Fruit fly (Drosophila melanogaster) whole organism, embryonic: ENCODE measurements around the gene Rdh.

ENCODE experiments used
- ATbp ChIP-seq: fragments of 200-800 bp; sonication (Bioruptor generic); optimal IDR thresholded peaks from 2 replicates; lab custom pipeline; 2017; ENCODE audit warnings: missing biosample characterization, mild to moderate bottlenecking, missing genetic modification characterization, missing genetic modification reagents
- B-H1 ChIP-seq: fragments of 200-800 bp; sonication (Bioruptor generic); IDR thresholded peaks from 3 replicates; pipeline ENCODE4 v1.3.6; 2022; ENCODE audit warnings: missing biosample characterization, missing genetic modification characterization
- Bteb2 ChIP-seq: fragments of 200-800 bp; sonication (Bioruptor generic); optimal IDR thresholded peaks from 2 replicates; lab custom pipeline; 2016; ENCODE audit warnings: missing biosample characterization, missing genetic modification characterization
- CG10366 ChIP-seq: fragments of 200-800 bp; sonication (Bioruptor generic); IDR thresholded peaks from 2 replicates; pipeline ENCODE4 v1.3.6; 2022; ENCODE audit warnings: missing biosample characterization, missing genetic modification characterization
- CG11398 ChIP-seq: fragments of 200-800 bp; sonication (Bioruptor generic); optimal IDR thresholded peaks from 2 replicates; lab custom pipeline; 2016; ENCODE audit warnings: missing biosample characterization, missing genetic modification characterization
- CG11696 ChIP-seq: fragments of 200-800 bp; sonication (Bioruptor generic); IDR thresholded peaks from 2 replicates; pipeline ENCODE4 v1.3.6; 2022; ENCODE audit warnings: missing biosample characterization, missing genetic modification characterization
- CG12219 ChIP-seq: fragments of 200-800 bp; sonication (Bioruptor generic); optimal IDR thresholded peaks from 3 replicates; lab custom pipeline; 2018; ENCODE audit warnings: missing biosample characterization, mild to moderate bottlenecking, missing genetic modification characterization
- CG12942 ChIP-seq: fragments of 200-800 bp; sonication (Bioruptor generic); optimal IDR thresholded peaks from 3 replicates; lab custom pipeline; 2016; ENCODE audit warnings: missing biosample characterization, missing genetic modification characterization
- CG14710 ChIP-seq: fragments of 200-800 bp; sonication (Bioruptor generic); optimal IDR thresholded peaks from 3 replicates; lab custom pipeline; 2019; ENCODE audit warnings: missing biosample characterization, mild to moderate bottlenecking, missing genetic modification characterization, moderate library complexity
- CG14860 ChIP-seq: fragments of 200-800 bp; sonication (Bioruptor generic); IDR thresholded peaks from 3 replicates; pipeline ENCODE4 v1.3.6; 2022; ENCODE audit warnings: missing biosample characterization, missing genetic modification characterization; ENCODE audit not compliant: partially characterized antibody
- CG15269 ChIP-seq: fragments of 200-800 bp; sonication (Bioruptor generic); optimal IDR thresholded peaks from 2 replicates; lab custom pipeline; 2018; ENCODE audit warnings: missing biosample characterization, mild to moderate bottlenecking, missing genetic modification characterization, moderate library complexity
- CG17385 ChIP-seq: fragments of 200-800 bp; sonication (Bioruptor generic); optimal IDR thresholded peaks from 3 replicates; lab custom pipeline; 2018; ENCODE audit warnings: missing biosample characterization, mild to moderate bottlenecking, missing genetic modification characterization
- CG17829 ChIP-seq: fragments of 200-800 bp; optimal IDR thresholded peaks from 2 replicates; lab custom pipeline; 2019; ENCODE audit warnings: missing biosample characterization, mild to moderate bottlenecking, missing genetic modification characterization, moderate library complexity
- CG2678 ChIP-seq: fragments of 200-800 bp; sonication (Bioruptor generic); optimal IDR thresholded peaks from 3 replicates; lab custom pipeline; 2019; ENCODE audit warnings: missing biosample characterization, mild to moderate bottlenecking, missing genetic modification characterization, moderate library complexity
- CG30403 ChIP-seq: fragments of 200-800 bp; sonication (Bioruptor generic); optimal IDR thresholded peaks from 3 replicates; lab custom pipeline; 2016; ENCODE audit warnings: missing biosample characterization, missing genetic modification characterization
- CG3163 ChIP-seq: fragments of 200-800 bp; sonication (Bioruptor generic); optimal IDR thresholded peaks from 3 replicates; lab custom pipeline; 2016; ENCODE audit warnings: missing biosample characterization, missing genetic modification characterization
- CG3726 ChIP-seq: fragments of 200-800 bp; sonication (Bioruptor generic); IDR thresholded peaks from 3 replicates; pipeline ENCODE4, ENCODE4 v1.3.6; 2022; ENCODE audit warnings: missing biosample characterization, missing genetic modification characterization
- CG3995 ChIP-seq: fragments of 200-800 bp; sonication (Bioruptor generic); optimal IDR thresholded peaks from 3 replicates; lab custom pipeline; 2016; ENCODE audit warnings: missing biosample characterization, missing genetic modification characterization
- CG4707 ChIP-seq: fragments of 200-800 bp; sonication (Bioruptor generic); optimal IDR thresholded peaks from 2 replicates; lab custom pipeline; 2018; ENCODE audit warnings: missing biosample characterization, mild to moderate bottlenecking, missing genetic modification characterization, moderate library complexity
- CG6854 ChIP-seq: fragments of 200-800 bp; sonication (Bioruptor generic); optimal IDR thresholded peaks from 3 replicates; lab custom pipeline; 2017; ENCODE audit warnings: missing biosample characterization, mild to moderate bottlenecking, missing genetic modification characterization
- CG9437 ChIP-seq: fragments of 200-800 bp; sonication (Bioruptor generic); optimal IDR thresholded peaks from 2 replicates; lab custom pipeline; 2018; ENCODE audit warnings: missing biosample characterization, mild to moderate bottlenecking, missing genetic modification characterization
- Dad ChIP-seq: fragments of 200-800 bp; sonication (Bioruptor generic); optimal IDR thresholded peaks from 3 replicates; lab custom pipeline; 2016; ENCODE audit warnings: missing biosample characterization, missing genetic modification characterization
- Dek ChIP-seq: fragments of 200-800 bp; sonication (Bioruptor generic); optimal IDR thresholded peaks from 3 replicates; lab custom pipeline; 2019; ENCODE audit warnings: missing biosample characterization, mild to moderate bottlenecking, missing genetic modification characterization, moderate library complexity
- Fer1 ChIP-seq: fragments of 200-800 bp; sonication (Bioruptor generic); optimal IDR thresholded peaks from 2 replicates; lab custom pipeline; 2017; ENCODE audit warnings: missing biosample characterization, mild to moderate bottlenecking, missing genetic modification characterization
- H15 ChIP-seq: fragments of 200-800 bp; sonication (Bioruptor generic); IDR thresholded peaks from 3 replicates; pipeline ENCODE4 v1.3.6; 2022; ENCODE audit warnings: missing biosample characterization, missing genetic modification characterization
- H2.0 ChIP-seq: fragments of 200-800 bp; sonication (Bioruptor generic); IDR thresholded peaks from 2 replicates; pipeline ENCODE4 v1.3.6; 2022; ENCODE audit warnings: missing biosample characterization, missing genetic modification characterization
- HHEX ChIP-seq: fragments of 200-800 bp; sonication (Bioruptor generic); optimal IDR thresholded peaks from 3 replicates; lab custom pipeline; 2017; ENCODE audit warnings: missing biosample characterization, mild to moderate bottlenecking, missing genetic modification characterization, missing genetic modification reagents
- HLHmδ ChIP-seq: fragments of 200-800 bp; sonication (Bioruptor generic); optimal IDR thresholded peaks from 2 replicates; lab custom pipeline; 2018; ENCODE audit warnings: missing biosample characterization, mild to moderate bottlenecking, missing genetic modification characterization, moderate library complexity
- Hr51 ChIP-seq, 2 experiments: fragments of 200-800 bp; sonication (Bioruptor generic); optimal IDR thresholded peaks; 2 replicates in 1 of 2; 3 replicates in 1 of 2; lab custom pipeline; 2016 to 2018; ENCODE audit warnings: missing biosample characterization in 2 of 2, missing genetic modification characterization in 2 of 2, mild to moderate bottlenecking in 1 of 2, moderate library complexity in 1 of 2
- Hsf ChIP-seq: fragments of 200-800 bp; sonication (Bioruptor generic); optimal IDR thresholded peaks from 3 replicates; lab custom pipeline; 2016; ENCODE audit warnings: missing biosample characterization, missing genetic modification characterization
- PHDP ChIP-seq: fragments of 200-800 bp; sonication (Bioruptor generic); optimal IDR thresholded peaks from 3 replicates; lab custom pipeline; 2018; ENCODE audit warnings: missing biosample characterization, mild to moderate bottlenecking, missing genetic modification characterization, moderate library complexity
- Pdp1 ChIP-seq, 2 experiments: fragments of 200-800 bp; sonication (Bioruptor generic); optimal IDR thresholded peaks; 3 replicates each; lab custom pipeline; 2016; ENCODE audit warnings: missing biosample characterization in 2 of 2, missing genetic modification characterization in 2 of 2, mild to moderate bottlenecking in 1 of 2, moderate library complexity in 1 of 2
- Rfx ChIP-seq: fragments of 200-800 bp; sonication (Bioruptor generic); IDR thresholded peaks from 2 replicates; pipeline ENCODE4 v1.3.6; 2022; ENCODE audit warnings: missing biosample characterization, missing genetic modification characterization
- Scr ChIP-seq: fragments of 200-800 bp; sonication (Bioruptor generic); IDR thresholded peaks from 2 replicates; pipeline ENCODE4 v1.3.6; 2022; ENCODE audit warnings: missing biosample characterization, missing genetic modification characterization; ENCODE audit not compliant: partially characterized antibody
- Sox100B ChIP-seq: fragments of 200-800 bp; sonication (Bioruptor generic); optimal IDR thresholded peaks from 3 replicates; lab custom pipeline; 2018; ENCODE audit warnings: missing biosample characterization, mild to moderate bottlenecking, missing genetic modification characterization
- ab ChIP-seq: fragments of 200-800 bp; sonication (Bioruptor generic); optimal IDR thresholded peaks from 2 replicates; lab custom pipeline; 2016; ENCODE audit warnings: missing biosample characterization, missing genetic modification characterization
- bsh ChIP-seq, 2 experiments: fragments of 200-800 bp; sonication (Bioruptor generic); optimal IDR thresholded peaks; 2 replicates each; lab custom pipeline; 2017 to 2018; ENCODE audit warnings: mild to moderate bottlenecking in 2 of 2, missing biosample characterization in 2 of 2, missing genetic modification characterization in 2 of 2, moderate library complexity in 1 of 2
- cad ChIP-seq: fragments of >200 bp; optimal IDR thresholded peaks from 2 replicates; lab custom pipeline; 2017; ENCODE audit warnings: missing biosample characterization, missing genetic modification characterization
- cas ChIP-seq: fragments of 200-800 bp; sonication (Bioruptor generic); IDR thresholded peaks from 2 replicates; pipeline ENCODE4 v1.3.6; 2022; ENCODE audit warnings: missing biosample characterization, missing genetic modification characterization
- croc ChIP-seq: fragments of 200-800 bp; sonication (Bioruptor generic); conservative IDR thresholded peaks from 3 replicates; pipeline ENCODE4 v1.3.6; 2022; ENCODE audit warnings: missing biosample characterization, missing genetic modification characterization
- esg ChIP-seq: fragments of 200-800 bp; sonication (Bioruptor generic); conservative IDR thresholded peaks from 2 replicates; pipeline ENCODE4 v1.3.6; 2022; ENCODE audit warnings: missing biosample characterization, missing genetic modification characterization
- gce ChIP-seq: fragments of 200-800 bp; sonication (Bioruptor generic); IDR thresholded peaks from 3 replicates; pipeline ENCODE4 v1.3.6; 2022; ENCODE audit warnings: missing biosample characterization, missing genetic modification characterization
- maf-S ChIP-seq: fragments of 200-800 bp; sonication (Bioruptor generic); optimal IDR thresholded peaks from 2 replicates; lab custom pipeline; 2016; ENCODE audit warnings: missing biosample characterization, missing genetic modification characterization
- pb ChIP-seq: fragments of 200-800 bp; sonication (Bioruptor generic); optimal IDR thresholded peaks from 3 replicates; lab custom pipeline; 2016; ENCODE audit warnings: missing biosample characterization, missing genetic modification characterization
- pho ChIP-seq: fragments of 200-800 bp; sonication (Bioruptor generic); optimal IDR thresholded peaks from 2 replicates; lab custom pipeline; 2016; ENCODE audit warnings: missing biosample characterization, missing genetic modification characterization
- psq ChIP-seq: fragments of 200-800 bp; sonication (Bioruptor generic); optimal IDR thresholded peaks from 2 replicates; lab custom pipeline; 2017; ENCODE audit warnings: missing biosample characterization, missing genetic modification characterization
- ro ChIP-seq: fragments of 200-800 bp; sonication (Bioruptor generic); IDR thresholded peaks from 2 replicates; pipeline ENCODE4 v1.3.6; 2022; ENCODE audit warnings: missing biosample characterization, missing genetic modification characterization
- sim ChIP-seq: fragments of 200-800 bp; sonication (Bioruptor generic); IDR thresholded peaks from 2 replicates; pipeline ENCODE4 v1.3.6; 2022; ENCODE audit warnings: missing biosample characterization, missing genetic modification characterization
- tio ChIP-seq: fragments of 200-800 bp; sonication (Bioruptor generic); optimal IDR thresholded peaks from 2 replicates; lab custom pipeline; 2017; ENCODE audit warnings: missing biosample characterization, missing genetic modification characterization, inconsistent platforms
- trh ChIP-seq: fragments of 200-800 bp; sonication (Bioruptor generic); optimal IDR thresholded peaks from 2 replicates; lab custom pipeline; 2016; ENCODE audit warnings: missing biosample characterization, missing genetic modification characterization
- zfh2 ChIP-seq: fragments of 200-800 bp; sonication (Bioruptor generic); optimal IDR thresholded peaks from 2 replicates; lab custom pipeline; 2016; ENCODE audit warnings: missing biosample characterization, missing genetic modification characterization

Rdh gene

DNA sequence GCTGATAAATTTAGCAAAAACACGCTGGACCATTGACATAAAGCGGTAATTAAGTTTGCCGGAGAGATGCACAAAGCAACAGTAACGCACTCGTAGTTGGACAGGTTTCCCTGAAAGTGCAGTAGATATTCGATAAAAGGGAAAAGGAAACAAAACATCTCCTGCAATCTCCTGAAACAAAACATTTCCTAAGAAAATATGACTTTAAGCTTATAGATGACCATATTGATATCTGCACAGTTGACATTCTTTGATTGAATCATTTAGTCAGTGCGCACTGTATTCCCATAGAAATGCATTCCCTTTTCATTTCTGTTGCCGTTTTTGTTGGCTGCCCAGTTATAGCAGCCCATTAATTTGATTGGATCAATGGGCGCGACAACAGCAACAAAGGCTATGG lies 27.6 kb downstream of the Rdh start (continued):
- TF ChIP-seq Hr51 (GFP tag; optimal IDR thresholded peaks at IDR 0.05; lab: Kevin White, UChicago): peak in 1 of 2 experiments; percentile 55
- TF ChIP-seq Scr: no peak
- TF ChIP-seq maf-S (GFP tag; lab: Kevin White, UChicago): peak; percentile 6
- peak; percentile 45; the same call in 1 of the 3 replicates for TF ChIP-seq gce (GFP tag; lab: Robert Waterston, UW)
- no peak for TF ChIP-seq CG3163 (GFP tag; lab: Kevin White, UChicago)
- TF ChIP-seq CG12942: peak; percentile 40
- 0 out of 2 replicates have a peak, but pooled peaks have one; percentile 33 for TF ChIP-seq sim (GFP tag; lab: Robert Waterston, UW)
- TF ChIP-seq ro (GFP tag; lab: Robert Waterston, UW): peak; percentile 30; the same call in 1 of the 2 replicates
- peak; percentile 34 for TF ChIP-seq CG17829 (tag; lab: Kevin White, UChicago)
- peak; percentile 21 for TF ChIP-seq CG14710 (tag; lab: Kevin White, UChicago)
- peak; percentile 37 for TF ChIP-seq PHDP (tag; lab: Kevin White, UChicago)
- TF ChIP-seq CG6854 (GFP tag; lab: Kevin White, UChicago): no peak
- TF ChIP-seq CG9437 (GFP tag; lab: Kevin White, UChicago): peak; percentile 2
- peak; percentile 24; the same call in 1 of the 2 replicates for TF ChIP-seq H2.0 (GFP tag; lab: Robert Waterston, UW)
- TF ChIP-seq pb (GFP tag; lab: Kevin White, UChicago): no peak
- peak; percentile 49; the same call in 1 of the 3 replicates for TF ChIP-seq H15 (GFP tag; lab: Robert Waterston, UW)
- TF ChIP-seq B-H1 (GFP tag; lab: Robert Waterston, UW): no peak
- TF ChIP-seq CG10366 (GFP tag; lab: Robert Waterston, UW): peak; percentile 39; the same call in 1 of the 2 replicates
- TF ChIP-seq CG11398 (GFP tag; lab: Kevin White, UChicago): no peak
- peak in 1 of 2 experiments; percentile 47 for TF ChIP-seq Pdp1 (GFP tag; optimal IDR thresholded peaks at IDR 0.05; lab: Kevin White, UChicago)
- TF ChIP-seq Bteb2 (GFP tag; lab: Kevin White, UChicago): no peak
- TF ChIP-seq CG17385: peak; percentile 46
- TF ChIP-seq HLHmδ: no peak
- TF ChIP-seq croc (GFP tag; lab: Robert Waterston, UW): peak; percentile 58
- TF ChIP-seq cas (GFP tag; lab: Robert Waterston, UW): no peak
- peak; percentile 74 for TF ChIP-seq ATbp (GFP tag; lab: Kevin White, UChicago)
- no peak for TF ChIP-seq tio (GFP tag; lab: Kevin White, UChicago)
- TF ChIP-seq CG3726 (GFP tag; lab: Robert Waterston, UW): no peak
- TF ChIP-seq pho (GFP tag; lab: Kevin White, UChicago): no peak
- no peak for TF ChIP-seq HHEX
- TF ChIP-seq CG12219 (GFP tag; lab: Kevin White, UChicago): peak; percentile 71
- peak; percentile 7 for TF ChIP-seq trh (GFP tag; lab: Kevin White, UChicago)
- peak; percentile 43 for TF ChIP-seq CG15269 (tag; lab: Kevin White, UChicago)
- no peak for TF ChIP-seq psq (GFP tag; lab: Kevin White, UChicago)
- TF ChIP-seq CG4707 (GFP tag; lab: Kevin White, UChicago): peak; percentile 61
- TF ChIP-seq CG14860 (GFP tag; lab: Robert Waterston, UW): no peak
- peak; percentile 34 for TF ChIP-seq CG2678 (tag; lab: Kevin White, UChicago)
- peak; percentile 45 for TF ChIP-seq Hsf
- no peak for TF ChIP-seq cad (GFP tag; lab: Kevin White, UChicago)
- TF ChIP-seq Dad: no peak
- no peak for TF ChIP-seq Dek (tag; lab: Kevin White, UChicago)
- peak; percentile 16 for TF ChIP-seq CG30403
- peak; percentile 21 for TF ChIP-seq Sox100B
- no peak for TF ChIP-seq Rfx (GFP tag; lab: Robert Waterston, UW)
- no peak for TF ChIP-seq CG11696 (GFP tag; lab: Robert Waterston, UW)
- TF ChIP-seq CG3995 (GFP tag; lab: Kevin White, UChicago): no peak
- TF ChIP-seq bsh (GFP tag; optimal IDR thresholded peaks at IDR 0.05; lab: Kevin White, UChicago): peak; percentile 42 to 85
- TF ChIP-seq esg (GFP tag; lab: Robert Waterston, UW): peak; percentile 58
- TF ChIP-seq ab (GFP tag; lab: Kevin White, UChicago): peak; percentile 62
- no peak for TF ChIP-seq zfh2
- no peak for TF ChIP-seq Fer1
